Fruit fly (Drosophila melanogaster): Measurements from ENCODE around the gene Aven.

The Aven gene

dm6 chrX:12672317-12673172, 43.1 kb upstream of the Aven start (continued):
- TF ChIP-seq cwo (GFP tag; optimal IDR thresholded peaks at IDR 0.05): peak; percentile 27
- TF ChIP-seq al (GFP tag; IDR thresholded peaks at IDR 0.05): peak; percentile 11; the same call in 1 of the 2 replicates
- TF ChIP-seq CG10209 (GFP tag; optimal IDR thresholded peaks at IDR 0.05): peak; percentile 2
- TF ChIP-seq Med (GFP tag): peak; percentile 82
- peak in 1 of 2 experiments; percentile 65 for TF ChIP-seq bsh (GFP tag; optimal IDR thresholded peaks at IDR 0.05)
- TF ChIP-seq unc-4 (GFP tag; IDR thresholded peaks at IDR 0.05; ENCODE audit: partially characterized antibody): no peak
- no peak for TF ChIP-seq CG10274 (GFP tag; optimal IDR thresholded peaks at IDR 0.05)
- peak; percentile 40 for TF ChIP-seq Hmr (GFP tag; optimal IDR thresholded peaks at IDR 0.05)
- no peak for TF ChIP-seq sob (GFP tag; IDR thresholded peaks at IDR 0.05)
- TF ChIP-seq phol (tag; optimal IDR thresholded peaks at IDR 0.05): no peak
- peak; percentile 53 for TF ChIP-seq CG2120 (GFP tag; optimal IDR thresholded peaks at IDR 0.05)
- 0 out of 2 replicates have a peak, but pooled peaks have one; percentile 26 for TF ChIP-seq Atf6 (GFP tag; IDR thresholded peaks at IDR 0.05)
- peak; percentile 17; the same call in 1 of the 2 replicates for TF ChIP-seq Adf1 (GFP tag; IDR thresholded peaks at IDR 0.05)
- TF ChIP-seq CG13296 (GFP tag; optimal IDR thresholded peaks at IDR 0.05): no peak
- no peak for TF ChIP-seq amos (GFP tag; IDR thresholded peaks at IDR 0.05; ENCODE audit: partially characterized antibody)
- TF ChIP-seq NC2β (GFP tag; optimal IDR thresholded peaks at IDR 0.05): no peak
- peak; percentile 91 for TF ChIP-seq nom (GFP tag; optimal IDR thresholded peaks at IDR 0.05)
- TF ChIP-seq zen (tag; optimal IDR thresholded peaks at IDR 0.05): no peak
- TF ChIP-seq MBD-R2 (GFP tag; IDR thresholded peaks at IDR 0.05): 0 out of 2 replicates have a peak, but pooled peaks have one; percentile 10
- TF ChIP-seq CG18599 (GFP tag; optimal IDR thresholded peaks at IDR 0.05): peak; percentile 37
- peak; percentile 72 for TF ChIP-seq CG12769 (tag; optimal IDR thresholded peaks at IDR 0.05)
- 0 out of 2 replicates have a peak, but pooled peaks have one; percentile 18 for TF ChIP-seq slbo (GFP tag; IDR thresholded peaks at IDR 0.05)
- TF ChIP-seq CG13894 (tag; optimal IDR thresholded peaks at IDR 0.05): peak; percentile 67
- peak; percentile 47 for TF ChIP-seq lilli (GFP tag; optimal IDR thresholded peaks at IDR 0.05)
- TF ChIP-seq gro (GFP tag; optimal IDR thresholded peaks at IDR 0.05): peak; percentile 18
- 0 out of 2 replicates have a peak, but pooled peaks have one; percentile 11 for TF ChIP-seq chm (GFP tag; IDR thresholded peaks at IDR 0.05)
- 0 out of 3 replicates have a peak, but pooled peaks have one; percentile 22 for TF ChIP-seq ci (GFP tag; IDR thresholded peaks at IDR 0.05)
- peak; percentile 32; the same call in 1 of the 2 replicates for TF ChIP-seq lmd (GFP tag; IDR thresholded peaks at IDR 0.05)
- TF ChIP-seq sqz (GFP tag; optimal IDR thresholded peaks at IDR 0.05): peak; percentile 97
- peak; percentile 44 for TF ChIP-seq CG31224 (GFP tag; IDR thresholded peaks at IDR 0.05)
- peak; percentile 12 for TF ChIP-seq unpg (GFP tag; optimal IDR thresholded peaks at IDR 0.05)
- TF ChIP-seq row (GFP tag; IDR thresholded peaks at IDR 0.05): peak; percentile 30; the same call in 2 of the 3 replicates
- TF ChIP-seq CG12659 (GFP tag; optimal IDR thresholded peaks at IDR 0.05): no peak
- TF ChIP-seq abd-A (tag; optimal IDR thresholded peaks at IDR 0.05): peak; percentile 49
- peak; percentile 13 for TF ChIP-seq NfI (GFP tag; optimal IDR thresholded peaks at IDR 0.05)
- peak; percentile 19 for TF ChIP-seq caup (GFP tag; optimal IDR thresholded peaks at IDR 0.05; ENCODE audit: severe bottlenecking)
- no peak for TF ChIP-seq Sry-β (GFP tag; optimal IDR thresholded peaks at IDR 0.05)
- peak; percentile 52 for TF ChIP-seq Blimp-1 (GFP tag; optimal IDR thresholded peaks at IDR 0.05)
- peak; percentile 30 for TF ChIP-seq CG10147 (GFP tag; optimal IDR thresholded peaks at IDR 0.05)
- peak; percentile 56 for TF ChIP-seq CG32532 (GFP tag; IDR thresholded peaks at IDR 0.05)
- peak; percentile 3 for TF ChIP-seq bab2 (GFP tag; optimal IDR thresholded peaks at IDR 0.05)
- 0 out of 2 replicates have a peak, but pooled peaks have one; percentile 19 for TF ChIP-seq Ptx1 (GFP tag; IDR thresholded peaks at IDR 0.05)
- TF ChIP-seq sisA (GFP tag; IDR thresholded peaks at IDR 0.05): 0 out of 2 replicates have a peak, but pooled peaks have one; percentile 9
- peak in 1 of 2 experiments; percentile 76 for TF ChIP-seq Pdp1 (GFP tag; optimal IDR thresholded peaks at IDR 0.05)
